Worm (Caenorhabditis elegans) whole organism, midembryonic: ENCODE measurements around the gene C08G5.7.

ENCODE experiments used
- flt-1 ChIP-seq: fragments of 200-800 bp; sonication (Bioruptor generic); IDR thresholded peaks from 2 replicates; pipeline ENCODE4 v1.3.6; 2022; ENCODE audit warnings: missing genetic modification characterization, missing compliant biosample characterization
- klf-2 ChIP-seq: fragments of 200-800 bp; sonication (Bioruptor generic); conservative IDR thresholded peaks from 2 replicates; pipeline ENCODE4 v1.3.6; 2022; ENCODE audit warnings: missing genetic modification reagents, missing genetic modification characterization, missing compliant biosample characterization
- ref-1 ChIP-seq: fragments of 200-800 bp; sonication (Bioruptor generic); conservative IDR thresholded peaks from 2 replicates; pipeline ENCODE4 v1.3.6; 2022; ENCODE audit warnings: missing genetic modification reagents, missing genetic modification characterization, missing compliant biosample characterization
- ztf-23 ChIP-seq: fragments of 200-800 bp; sonication (Bioruptor generic); IDR thresholded peaks from 2 replicates; pipeline ENCODE4 v1.3.6; 2022; ENCODE audit warnings: missing genetic modification reagents, missing genetic modification characterization, missing compliant biosample characterization
- ztf-29 ChIP-seq: fragments of 200-800 bp; sonication (Bioruptor generic); IDR thresholded peaks from 2 replicates; pipeline ENCODE4 v1.3.6; 2022; ENCODE audit warnings: missing genetic modification reagents, missing genetic modification characterization, missing compliant biosample characterization

DNA sequence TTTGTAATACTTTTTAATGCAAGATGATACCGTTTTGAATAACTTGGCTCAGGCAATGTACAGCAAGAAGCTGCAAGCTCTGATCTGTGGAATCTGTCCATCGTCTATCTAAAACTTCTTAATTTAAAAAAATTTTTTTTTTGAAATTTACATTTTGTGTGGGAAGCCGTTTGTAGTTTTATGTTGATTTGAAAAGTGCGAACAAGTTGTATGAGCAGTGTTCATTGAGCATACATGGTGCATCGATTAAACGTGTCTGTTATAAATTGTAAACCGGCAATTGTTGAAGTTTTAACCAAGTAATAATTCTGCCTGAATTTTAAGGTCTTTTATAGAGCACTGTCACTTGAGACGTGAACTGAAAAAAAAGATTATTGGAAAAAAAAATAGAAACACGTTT is 18.4 kb upstream of the C08G5.7 start, which contains the start of gene Y39F10A.6:
- TF ChIP-seq klf-2 (GFP tag; lab: Robert Waterston, UW) (no peak), flt-1 (GFP tag; lab: Robert Waterston, UW) (no peak), ref-1 (GFP tag; lab: Robert Waterston, UW) (no peak), ztf-23 (GFP tag; lab: Robert Waterston, UW) (no peak), ztf-29 (GFP tag; lab: Robert Waterston, UW) (no peak)
